Worm (Caenorhabditis elegans) whole organism, young adult: ENCODE data around the gene zipt-15.

ENCODE experiments used
- B0019.2 ChIP-seq: fragments of 200-800 bp; sonication (Bioruptor generic); conservative IDR thresholded peaks from 2 replicates; pipeline ENCODE4 v1.3.6; 2022; ENCODE audit warnings: missing genetic modification reagents, missing genetic modification characterization, missing compliant biosample characterization
- B0336.3 ChIP-seq: fragments of 200-800 bp; sonication (Bioruptor generic); IDR thresholded peaks from 2 replicates; pipeline ENCODE4 v1.3.6; 2022; ENCODE audit warnings: missing genetic modification characterization, missing compliant biosample characterization
- C17E4.6 ChIP-seq: fragments of 200-800 bp; sonication (Bioruptor generic); IDR thresholded peaks from 2 replicates; pipeline ENCODE4 v1.3.6; 2022; ENCODE audit warnings: missing genetic modification reagents, missing genetic modification characterization, missing compliant biosample characterization
- D2030.7 ChIP-seq: fragments of 200-800 bp; sonication (Bioruptor generic); IDR thresholded peaks from 2 replicates; pipeline ENCODE4 v1.3.6; 2022; ENCODE audit warnings: missing genetic modification reagents, missing genetic modification characterization, missing compliant biosample characterization
- F10E7.11 ChIP-seq: sonication (generic microtip); optimal IDR thresholded peaks from 2 replicates; lab custom pipeline; 2017; ENCODE audit warnings: mild to moderate bottlenecking, missing genetic modification characterization, moderate library complexity, missing compliant biosample characterization
- F22D6.2 ChIP-seq: sonication (generic microtip); optimal IDR thresholded peaks from 2 replicates; lab custom pipeline; 2016; ENCODE audit warnings: mild to moderate bottlenecking, missing genetic modification characterization, missing compliant biosample characterization
- F23B12.7 ChIP-seq: sonication (generic microtip); optimal IDR thresholded peaks from 2 replicates; lab custom pipeline; 2017; ENCODE audit warnings: missing genetic modification characterization, mild to moderate bottlenecking, missing compliant biosample characterization, antibody characterized with exemption, moderate library complexity; ENCODE audit not compliant: insufficient read depth
- F52B5.7 ChIP-seq: sonication (generic microtip); optimal IDR thresholded peaks from 2 replicates; lab custom pipeline; 2016; ENCODE audit warnings: mild to moderate bottlenecking, missing genetic modification characterization, missing compliant biosample characterization
- F57C9.4 ChIP-seq: sonication (generic microtip); optimal IDR thresholded peaks from 2 replicates; lab custom pipeline; 2017; ENCODE audit warnings: mild to moderate bottlenecking, missing genetic modification characterization, missing compliant biosample characterization
- T26A5.8 ChIP-seq: sonication (generic microtip); optimal IDR thresholded peaks from 2 replicates; lab custom pipeline; 2016; ENCODE audit warnings: missing genetic modification characterization, missing compliant biosample characterization
- Y56A3A.18 ChIP-seq: fragments of 200-800 bp; sonication (Bioruptor generic); IDR thresholded peaks from 2 replicates; pipeline ENCODE4 v1.3.6; 2022; ENCODE audit warnings: missing genetic modification reagents, missing genetic modification characterization, missing compliant biosample characterization
- Y79H2A.3 ChIP-seq: fragments of 200-800 bp; sonication (Bioruptor generic); conservative IDR thresholded peaks from 2 replicates; pipeline ENCODE4 v1.3.6; 2022; ENCODE audit warnings: missing genetic modification reagents, missing genetic modification characterization, missing compliant biosample characterization
- akir-1 ChIP-seq: fragments of 200-800 bp; sonication (Bioruptor generic); optimal IDR thresholded peaks from 2 replicates; lab custom pipeline; 2018; ENCODE audit warnings: mild to moderate bottlenecking, missing genetic modification characterization, moderate library complexity, missing compliant biosample characterization
- aptf-2 ChIP-seq: fragments of 200-800 bp; sonication (Bioruptor generic); conservative IDR thresholded peaks from 2 replicates; pipeline ENCODE4 v1.3.6; 2022; ENCODE audit warnings: missing genetic modification reagents, missing genetic modification characterization, missing compliant biosample characterization
- cebp-1 ChIP-seq, 2 experiments: fragments of 200-800 bp in 1 of 2; sonication (Bioruptor generic) in 1 of 2; sonication (generic microtip) in 1 of 2; IDR thresholded peaks in 1 of 2; optimal IDR thresholded peaks in 1 of 2; 2 replicates each; pipeline versions ENCODE4 v1.3.6 to Lab custom; 2017 to 2022; ENCODE audit warnings: missing compliant biosample characterization in 2 of 2, missing genetic modification characterization in 2 of 2, mild to moderate bottlenecking in 1 of 2, missing genetic modification reagents in 1 of 2, moderate library complexity in 1 of 2
- ceh-79 ChIP-seq: sonication (generic microtip); optimal IDR thresholded peaks from 2 replicates; lab custom pipeline; 2017; ENCODE audit warnings: mild to moderate bottlenecking, missing genetic modification characterization, missing compliant biosample characterization
- egl-18 ChIP-seq: fragments of 200-800 bp; sonication (Bioruptor generic); IDR thresholded peaks from 2 replicates; pipeline ENCODE4 v1.3.6; 2022; ENCODE audit warnings: missing genetic modification reagents, missing genetic modification characterization, missing compliant biosample characterization
- egl-44 ChIP-seq: fragments of 200-800 bp; sonication (Bioruptor generic); IDR thresholded peaks from 2 replicates; pipeline ENCODE4 v1.3.6; 2022; ENCODE audit warnings: missing genetic modification reagents, missing genetic modification characterization, missing compliant biosample characterization
- egrh-3 ChIP-seq: fragments of 200-800 bp; sonication (Bioruptor generic); IDR thresholded peaks from 2 replicates; pipeline ENCODE4 v1.3.6; 2022; ENCODE audit warnings: missing genetic modification reagents, missing genetic modification characterization, missing compliant biosample characterization
- ets-4 ChIP-seq: fragments of 200-800 bp; sonication (Bioruptor generic); optimal IDR thresholded peaks from 2 replicates; lab custom pipeline; 2018; ENCODE audit warnings: mild to moderate bottlenecking, missing genetic modification characterization, missing compliant biosample characterization
- fkh-3 ChIP-seq: sonication (generic microtip); optimal IDR thresholded peaks from 2 replicates; lab custom pipeline; 2016; ENCODE audit warnings: mild to moderate bottlenecking, missing genetic modification characterization, missing compliant biosample characterization
- hmg-1.2 ChIP-seq: fragments of 200-800 bp; sonication (Bioruptor generic); IDR thresholded peaks from 2 replicates; pipeline ENCODE4 v1.3.6; 2022; ENCODE audit warnings: missing genetic modification reagents, missing genetic modification characterization, missing compliant biosample characterization
- hmg-20 ChIP-seq: fragments of 200-800 bp; sonication (Bioruptor generic); IDR thresholded peaks from 2 replicates; pipeline ENCODE4 v1.3.6; 2022; ENCODE audit warnings: missing genetic modification reagents, missing genetic modification characterization, missing compliant biosample characterization
- lag-1 ChIP-seq: fragments of 200-800 bp; sonication (Bioruptor generic); IDR thresholded peaks from 2 replicates; pipeline ENCODE4 v1.3.6; 2022; ENCODE audit warnings: missing genetic modification reagents, missing genetic modification characterization, missing compliant biosample characterization
- lin-35 ChIP-seq, 3 experiments: fragments of 150-350 bp in 2 of 3; sonication (generic microtip) in 1 of 3; optimal IDR thresholded peaks; 2 replicates each; lab custom pipeline; 2014 to 2018; ENCODE audit warnings: missing biosample characterization in 3 of 3, missing genetic modification characterization in 3 of 3, missing genetic modification reagents in 3 of 3
- lsl-1 ChIP-seq: fragments of 200-800 bp; sonication (Bioruptor generic); optimal IDR thresholded peaks from 2 replicates; lab custom pipeline; 2018; ENCODE audit warnings: mild to moderate bottlenecking, missing genetic modification characterization, moderate library complexity, missing compliant biosample characterization
- madf-3 ChIP-seq: fragments of 200-800 bp; sonication (Bioruptor generic); IDR thresholded peaks from 2 replicates; pipeline ENCODE4 v1.3.6; 2022; ENCODE audit warnings: missing genetic modification reagents, missing genetic modification characterization, missing compliant biosample characterization
- madf-8 ChIP-seq: fragments of 200-800 bp; sonication (Bioruptor generic); conservative IDR thresholded peaks from 2 replicates; pipeline ENCODE4 v1.3.6; 2022; ENCODE audit warnings: missing genetic modification reagents, missing genetic modification characterization, missing compliant biosample characterization
- mcd-1 ChIP-seq: fragments of 200-800 bp; sonication (Bioruptor generic); IDR thresholded peaks from 2 replicates; pipeline ENCODE4 v1.3.6; 2022; ENCODE audit warnings: missing genetic modification reagents, missing genetic modification characterization, missing compliant biosample characterization
- nfya-2 ChIP-seq: fragments of 200-800 bp; sonication (Bioruptor generic); IDR thresholded peaks from 2 replicates; pipeline ENCODE4 v1.3.6; 2022; ENCODE audit warnings: missing genetic modification reagents, missing genetic modification characterization, missing compliant biosample characterization
- nfyb-1 ChIP-seq: fragments of 200-800 bp; sonication (Bioruptor generic); IDR thresholded peaks from 2 replicates; pipeline ENCODE4 v1.3.6; 2022; ENCODE audit warnings: missing genetic modification reagents, missing genetic modification characterization, missing compliant biosample characterization
- nhr-120 ChIP-seq: fragments of 200-800 bp; sonication (Bioruptor generic); IDR thresholded peaks from 2 replicates; pipeline ENCODE4 v1.3.6; 2022; ENCODE audit warnings: missing genetic modification characterization, missing compliant biosample characterization
- nhr-27 ChIP-seq: fragments of 200-800 bp; sonication (Bioruptor generic); optimal IDR thresholded peaks from 2 replicates; lab custom pipeline; 2018; ENCODE audit warnings: mild to moderate bottlenecking, missing genetic modification characterization, moderate library complexity, missing compliant biosample characterization
- repo-1 ChIP-seq: sonication (generic microtip); optimal IDR thresholded peaks from 2 replicates; lab custom pipeline; 2017; ENCODE audit warnings: mild to moderate bottlenecking, missing genetic modification characterization, missing compliant biosample characterization
- sdz-38 ChIP-seq: sonication (generic microtip); optimal IDR thresholded peaks from 2 replicates; lab custom pipeline; 2016; ENCODE audit warnings: missing genotype, missing genetic modification characterization, missing compliant biosample characterization
- snpc-1.1 ChIP-seq: sonication (generic microtip); optimal IDR thresholded peaks from 2 replicates; lab custom pipeline; 2017; ENCODE audit warnings: missing genetic modification characterization, mild to moderate bottlenecking, missing compliant biosample characterization, antibody characterized with exemption, moderate library complexity, missing genotype, missing genetic modification reagents; ENCODE audit not compliant: insufficient read depth
- sptf-2 ChIP-seq: fragments of 200-800 bp; sonication (Bioruptor generic); optimal IDR thresholded peaks from 2 replicates; lab custom pipeline; 2018; ENCODE audit warnings: mild to moderate bottlenecking, missing genetic modification characterization, missing compliant biosample characterization
- unc-130 ChIP-seq: sonication (generic microtip); optimal IDR thresholded peaks from 2 replicates; lab custom pipeline; 2016; ENCODE audit warnings: missing genetic modification reagents, missing genetic modification characterization, missing compliant biosample characterization
- unc-62 ChIP-seq: fragments of 150-350 bp; optimal IDR thresholded peaks from 2 replicates; lab custom pipeline; 2014; ENCODE audit warnings: missing biosample characterization, missing genetic modification reagents, missing genetic modification characterization
- xnd-1 ChIP-seq: sonication (generic microtip); optimal IDR thresholded peaks from 2 replicates; lab custom pipeline; 2016; ENCODE audit warnings: missing genotype, missing genetic modification reagents, missing genetic modification characterization, missing compliant biosample characterization
- ztf-18 ChIP-seq: sonication (generic microtip); optimal IDR thresholded peaks from 2 replicates; lab custom pipeline; 2016; ENCODE audit warnings: missing genotype, mild to moderate bottlenecking, missing genetic modification characterization, missing compliant biosample characterization
- ztf-22 ChIP-seq: fragments of 200-800 bp; sonication (Bioruptor generic); optimal IDR thresholded peaks from 2 replicates; lab custom pipeline; 2018; ENCODE audit warnings: mild to moderate bottlenecking, missing genetic modification characterization, moderate library complexity, missing compliant biosample characterization
- ztf-28 ChIP-seq: fragments of 200-800 bp; sonication (Bioruptor generic); IDR thresholded peaks from 2 replicates; pipeline ENCODE4 v1.3.6; 2022; ENCODE audit warnings: missing genetic modification reagents, missing genetic modification characterization, missing compliant biosample characterization
- ztf-3 ChIP-seq: fragments of 200-800 bp; sonication (Bioruptor generic); optimal IDR thresholded peaks from 2 replicates; lab custom pipeline; 2018; ENCODE audit warnings: mild to moderate bottlenecking, missing genetic modification characterization, missing compliant biosample characterization
- ztf-6 ChIP-seq: fragments of 200-800 bp; sonication (Bioruptor generic); IDR thresholded peaks from 2 replicates; pipeline ENCODE4 v1.3.6; 2022; ENCODE audit warnings: missing genetic modification reagents, missing genetic modification characterization, missing compliant biosample characterization

Gene zipt-15

ce11 chrIV:829691-830090 is 4.9 kb upstream of the zipt-15 start (continued):
- TF ChIP-seq nhr-27 (no peak), xnd-1 (tag; lab: Kevin White, UChicago) (peak; percentile 77), D2030.7 (0 out of 2 replicates have a peak, but pooled peaks have one; percentile 40), lsl-1 (peak; percentile 83), snpc-1.1 (tag; lab: Kevin White, UChicago) (no peak)

DNA sequence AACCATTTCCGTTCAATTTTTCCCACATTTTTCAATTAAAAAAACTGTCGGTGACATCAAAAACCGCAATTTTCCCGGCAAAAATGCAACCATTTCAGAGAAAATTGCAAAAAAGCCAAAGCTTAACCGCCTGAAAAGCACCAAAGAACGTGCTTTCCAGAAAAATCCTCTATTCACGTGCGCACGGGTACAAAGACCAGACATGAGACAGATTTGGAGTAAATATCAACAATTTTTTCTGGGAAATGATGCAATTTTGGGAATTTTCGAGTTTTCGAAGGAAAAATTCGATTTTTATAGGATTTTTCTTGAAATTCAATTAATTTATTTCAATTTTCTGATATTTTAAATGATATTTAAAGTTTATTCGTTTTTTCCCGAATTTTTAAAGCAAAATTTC is 4.4 kb upstream of the zipt-15 start:
- TF ChIP-seq F52B5.7 (tag; lab: Kevin White, UChicago) (no peak), cebp-1 (GFP tag; IDR thresholded peaks at IDR 0.05; lab: Robert Waterston, UW) (no peak), cebp-1 (tag; optimal IDR thresholded peaks at IDR 0.05; lab: Kevin White, UChicago) (no peak), Y79H2A.3 (GFP tag; lab: Robert Waterston, UW) (no peak), egl-44 (no peak), ztf-22 (GFP tag; lab: Kevin White, UChicago) (no peak)

DNA sequence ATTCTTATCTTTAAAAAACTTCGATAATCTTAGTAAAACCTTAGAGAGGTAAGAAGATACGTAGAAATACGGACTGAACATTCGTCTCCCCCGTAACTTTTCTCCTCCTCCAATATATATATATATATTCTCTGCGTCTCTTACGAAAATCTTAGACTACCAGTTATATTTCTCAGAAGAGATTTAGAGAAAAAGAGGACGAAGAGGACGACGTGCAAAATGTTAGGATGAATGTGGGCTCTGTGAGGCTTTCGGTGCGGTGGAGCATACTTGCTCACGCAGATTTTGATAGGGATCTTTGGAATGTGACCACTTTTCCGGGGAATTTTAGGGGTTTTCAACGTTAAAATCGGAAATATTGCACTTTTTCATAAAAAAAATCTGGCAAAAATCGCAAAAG is 3.7 kb upstream of the zipt-15 start:
- TF ChIP-seq xnd-1 (tag; lab: Kevin White, UChicago): no peak
- TF ChIP-seq ets-4 (GFP tag; lab: Kevin White, UChicago): no peak
- no peak for TF ChIP-seq lag-1
- TF ChIP-seq repo-1 (tag; lab: Kevin White, UChicago): no peak
- TF ChIP-seq nfya-2: no peak
- TF ChIP-seq ztf-3 (GFP tag; lab: Kevin White, UChicago): no peak
- TF ChIP-seq ztf-18 (tag; lab: Kevin White, UChicago): no peak
- no peak for TF ChIP-seq nhr-120 (GFP tag; lab: Robert Waterston, UW)
- TF ChIP-seq madf-8: no peak
- no peak for TF ChIP-seq unc-62 (GFP tag; lab: Kevin White, UChicago)
- TF ChIP-seq ztf-28 (GFP tag; lab: Robert Waterston, UW): no peak
- TF ChIP-seq sdz-38 (tag; lab: Kevin White, UChicago): no peak
- no peak for TF ChIP-seq hmg-20 (GFP tag; lab: Robert Waterston, UW)
- TF ChIP-seq fkh-3 (tag; lab: Kevin White, UChicago): no peak
- TF ChIP-seq T26A5.8 (tag; lab: Kevin White, UChicago): no peak
- no peak for TF ChIP-seq unc-130 (GFP tag; lab: Kevin White, UChicago)
- no peak for TF ChIP-seq egrh-3
- no peak for TF ChIP-seq ztf-6 (GFP tag; lab: Robert Waterston, UW)
- TF ChIP-seq akir-1: no peak
- TF ChIP-seq B0336.3: no peak
- TF ChIP-seq cebp-1 (GFP tag; IDR thresholded peaks at IDR 0.05; lab: Robert Waterston, UW): no peak
- TF ChIP-seq cebp-1 (tag; optimal IDR thresholded peaks at IDR 0.05; lab: Kevin White, UChicago): peak; percentile 39
- no peak for TF ChIP-seq egl-18 (GFP tag; lab: Robert Waterston, UW)
- TF ChIP-seq ceh-79 (tag; lab: Kevin White, UChicago): no peak
- no peak for TF ChIP-seq Y56A3A.18 (GFP tag; lab: Robert Waterston, UW)
- peak; percentile 80 for TF ChIP-seq hmg-1.2 (GFP tag; lab: Robert Waterston, UW)
- TF ChIP-seq sptf-2 (GFP tag; lab: Kevin White, UChicago): no peak
- TF ChIP-seq madf-3 (GFP tag; lab: Robert Waterston, UW): no peak
- TF ChIP-seq F23B12.7 (tag; lab: Kevin White, UChicago): no peak
- TF ChIP-seq lin-35 (GFP tag; optimal IDR thresholded peaks at IDR 0.05; lab: Kevin White, UChicago): peak in 1 of 3 experiments; percentile 35
- TF ChIP-seq aptf-2 (GFP tag; lab: Robert Waterston, UW): no peak
- TF ChIP-seq F57C9.4 (tag; lab: Kevin White, UChicago): no peak
- TF ChIP-seq mcd-1: peak; percentile 58
- TF ChIP-seq ztf-22 (GFP tag; lab: Kevin White, UChicago): no peak
- TF ChIP-seq F10E7.11 (tag; lab: Kevin White, UChicago): no peak
- TF ChIP-seq F22D6.2 (tag; lab: Kevin White, UChicago): no peak
- no peak for TF ChIP-seq C17E4.6 (GFP tag; lab: Robert Waterston, UW)
- TF ChIP-seq B0019.2: no peak
- no peak for TF ChIP-seq nfyb-1 (GFP tag; lab: Robert Waterston, UW)
